Worm (Caenorhabditis elegans): Measurements from ENCODE around the gene clec-185.

clec-185 gene

ce11 chrIV:12410167-12410566 is 28.3 kb upstream of the clec-185 start, which contains the start of gene acl-13:
TSS of gene acl-13 (plus strand) at chrIV:12410467.
- TF ChIP-seq ztf-29 (GFP tag; IDR thresholded peaks at IDR 0.05): no peak
- no peak for TF ChIP-seq ztf-23 (GFP tag; IDR thresholded peaks at IDR 0.05)
- no peak for TF ChIP-seq med-1 (GFP tag; optimal IDR thresholded peaks at IDR 0.05; ENCODE audit: insufficient read depth)

ce11 chrIV:12414601-12415000 is 23.9 kb upstream of the clec-185 start:
- TF ChIP-seq ztf-29 (GFP tag; IDR thresholded peaks at IDR 0.05): no peak
- TF ChIP-seq cog-1 (tag; optimal IDR thresholded peaks at IDR 0.05): no peak
- no peak for TF ChIP-seq med-1 (GFP tag; optimal IDR thresholded peaks at IDR 0.05; ENCODE audit: insufficient read depth)

ce11 chrIV:12416629-12417404 is 21.6 kb upstream of the clec-185 start:
- TF ChIP-seq ztf-23 (GFP tag; IDR thresholded peaks at IDR 0.05) (0 out of 2 replicates have a peak, but pooled peaks have one; percentile 38), tab-1 (GFP tag; IDR thresholded peaks at IDR 0.05) (peak; percentile 52; the same call in 1 of the 2 replicates), T22C8.4 (GFP tag; IDR thresholded peaks at IDR 0.05) (peak; percentile 53; the same call in 1 of the 2 replicates), klf-2 (GFP tag; conservative IDR thresholded peaks at IDR 0.05) (no peak), ztf-29 (GFP tag; IDR thresholded peaks at IDR 0.05) (no peak), med-1 (GFP tag; optimal IDR thresholded peaks at IDR 0.05; ENCODE audit: insufficient read depth) (peak; percentile 23), flt-1 (GFP tag; IDR thresholded peaks at IDR 0.05) (peak; percentile 66), cog-1 (tag; optimal IDR thresholded peaks at IDR 0.05) (no peak), ref-1 (GFP tag; conservative IDR thresholded peaks at IDR 0.05) (0 out of 2 replicates have a peak, but pooled peaks have one; percentile 5)

DNA sequence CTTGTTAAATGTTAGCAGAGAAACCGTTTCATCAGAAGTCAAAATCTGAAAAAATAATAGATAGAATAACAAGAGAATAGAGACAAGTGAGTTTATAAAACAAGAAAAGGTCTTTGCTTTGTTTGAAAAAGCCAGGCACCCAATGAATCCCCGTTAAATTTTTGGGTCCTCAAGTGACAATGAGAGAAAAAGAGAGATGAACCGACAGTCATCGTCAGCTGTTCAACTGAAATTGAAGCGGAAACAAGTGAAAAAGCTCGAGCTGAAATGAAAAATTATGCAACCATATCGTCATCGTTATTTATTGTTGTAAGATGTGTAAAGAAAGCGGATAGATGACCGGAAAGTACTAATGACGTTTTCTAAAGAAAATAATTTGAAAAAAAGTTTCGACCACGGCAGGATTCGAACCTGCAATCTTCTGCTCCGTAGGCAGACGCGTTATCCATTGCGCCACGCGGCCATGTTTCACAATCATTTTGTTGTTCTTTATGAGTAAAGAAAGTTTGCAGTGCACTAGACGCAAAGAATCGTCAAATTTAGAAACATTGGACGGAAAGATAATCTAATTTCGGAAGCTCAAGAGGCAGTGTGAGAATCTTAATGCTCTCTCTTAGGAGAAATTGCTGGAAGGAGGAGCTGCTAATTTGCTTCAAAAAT is 20.8 kb upstream of the clec-185 start, which contains the start of gene F08G5.3:
Gene F08G5.3 (minus strand): TSS at position 51 of the 660 bp plus-strand sequence.
- peak; percentile 70 for TF ChIP-seq flt-1 (GFP tag; IDR thresholded peaks at IDR 0.05)
- TF ChIP-seq ref-1 (GFP tag; conservative IDR thresholded peaks at IDR 0.05): no peak
- TF ChIP-seq tab-1 (GFP tag; IDR thresholded peaks at IDR 0.05): peak; percentile 76; the same call in 1 of the 2 replicates

- TF ChIP-seq tab-1 (GFP tag; IDR thresholded peaks at IDR 0.05): no peak
- no peak for TF ChIP-seq klf-2 (GFP tag; conservative IDR thresholded peaks at IDR 0.05)
- no peak for TF ChIP-seq flt-1 (GFP tag; IDR thresholded peaks at IDR 0.05)
- TF ChIP-seq ref-1 (GFP tag; conservative IDR thresholded peaks at IDR 0.05): no peak
- TF ChIP-seq ztf-23 (GFP tag; IDR thresholded peaks at IDR 0.05): no peak
- no peak for TF ChIP-seq T22C8.4 (GFP tag; IDR thresholded peaks at IDR 0.05)
- TF ChIP-seq med-1 (GFP tag; optimal IDR thresholded peaks at IDR 0.05; ENCODE audit: insufficient read depth): no peak
- TF ChIP-seq cog-1 (tag; optimal IDR thresholded peaks at IDR 0.05): no peak
- TF ChIP-seq ztf-29 (GFP tag; IDR thresholded peaks at IDR 0.05): no peak
These were observed 19.2 kb upstream of the clec-185 start for ce11 chrIV:12419291-12419690.

ce11 chrIV:12420455-12420854 is 18.0 kb upstream of the clec-185 start, which contains the start of gene ugt-65:
TSS of gene ugt-65 (plus strand) at chrIV:12420683.
- no peak for TF ChIP-seq ztf-29 (GFP tag; IDR thresholded peaks at IDR 0.05)
- TF ChIP-seq tab-1 (GFP tag; IDR thresholded peaks at IDR 0.05): no peak
- TF ChIP-seq cog-1 (tag; optimal IDR thresholded peaks at IDR 0.05): no peak
- TF ChIP-seq ref-1 (GFP tag; conservative IDR thresholded peaks at IDR 0.05): no peak
- no peak for TF ChIP-seq flt-1 (GFP tag; IDR thresholded peaks at IDR 0.05)
- TF ChIP-seq T22C8.4 (GFP tag; IDR thresholded peaks at IDR 0.05): no peak

DNA sequence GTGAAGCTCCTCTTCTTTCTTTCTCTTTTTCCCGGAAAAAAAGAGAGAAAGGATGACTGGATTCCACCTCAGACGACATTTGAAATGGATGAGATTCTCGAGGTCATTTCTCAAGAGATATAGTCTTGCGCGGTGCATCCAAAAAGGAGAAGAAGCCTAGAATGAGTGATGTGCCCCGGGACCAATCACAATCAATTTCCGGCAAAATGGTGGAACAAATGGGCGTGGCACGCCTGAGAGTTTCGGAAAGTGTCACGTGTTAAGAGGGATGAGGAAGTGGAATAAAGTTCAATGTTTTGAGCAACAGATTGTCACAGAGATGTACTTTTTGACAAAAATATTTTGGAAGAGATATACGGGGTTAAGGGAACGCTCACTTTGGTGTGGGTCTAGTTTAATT is 12.9 kb upstream of the clec-185 start:
- TF ChIP-seq ztf-23 (GFP tag; IDR thresholded peaks at IDR 0.05) (no peak), med-1 (GFP tag; optimal IDR thresholded peaks at IDR 0.05; ENCODE audit: insufficient read depth) (no peak), ref-1 (GFP tag; conservative IDR thresholded peaks at IDR 0.05) (no peak), T22C8.4 (GFP tag; IDR thresholded peaks at IDR 0.05) (no peak), tab-1 (GFP tag; IDR thresholded peaks at IDR 0.05) (no peak), cog-1 (tag; optimal IDR thresholded peaks at IDR 0.05) (no peak)

- TF ChIP-seq cog-1 (tag; optimal IDR thresholded peaks at IDR 0.05) (no peak), med-1 (GFP tag; optimal IDR thresholded peaks at IDR 0.05; ENCODE audit: insufficient read depth) (no peak), ztf-29 (GFP tag; IDR thresholded peaks at IDR 0.05) (no peak), T22C8.4 (GFP tag; IDR thresholded peaks at IDR 0.05) (no peak), flt-1 (GFP tag; IDR thresholded peaks at IDR 0.05) (no peak), ref-1 (GFP tag; conservative IDR thresholded peaks at IDR 0.05) (no peak), klf-2 (GFP tag; conservative IDR thresholded peaks at IDR 0.05) (0 out of 2 replicates have a peak, but pooled peaks have one; percentile 10), tab-1 (GFP tag; IDR thresholded peaks at IDR 0.05) (0 out of 2 replicates have a peak, but pooled peaks have one; percentile 31)
These were observed 10.7 kb upstream of the clec-185 start for ce11 chrIV:12427687-12428284.

DNA sequence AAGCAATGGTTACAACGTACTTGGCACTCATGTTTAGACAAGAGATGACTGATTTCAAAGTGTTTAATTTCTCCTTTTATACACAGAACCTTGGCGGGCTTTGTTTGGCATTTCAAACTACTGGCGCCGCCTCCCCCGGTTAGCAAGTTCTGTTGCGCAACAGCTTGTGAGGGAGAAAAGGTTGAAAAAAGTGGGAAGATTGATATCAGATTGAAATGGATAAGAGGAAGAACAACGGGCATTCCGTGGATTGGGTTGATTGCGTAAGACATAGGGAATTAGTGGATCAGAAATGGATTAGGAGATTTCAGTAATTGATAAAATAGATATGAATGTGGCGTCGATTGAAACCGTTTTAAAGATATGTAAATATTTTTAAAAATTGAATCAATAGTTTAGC is 10.0 kb upstream of the clec-185 start, which contains the start of gene col-130:
Gene col-130 (minus strand): TSS at position 50 of the 400 bp plus-strand sequence.
- no peak for TF ChIP-seq flt-1 (GFP tag; IDR thresholded peaks at IDR 0.05)
- TF ChIP-seq T22C8.4 (GFP tag; IDR thresholded peaks at IDR 0.05): no peak
- TF ChIP-seq med-1 (GFP tag; optimal IDR thresholded peaks at IDR 0.05; ENCODE audit: insufficient read depth): no peak
- TF ChIP-seq cog-1 (tag; optimal IDR thresholded peaks at IDR 0.05): no peak
- no peak for TF ChIP-seq tab-1 (GFP tag; IDR thresholded peaks at IDR 0.05)
- no peak for TF ChIP-seq klf-2 (GFP tag; conservative IDR thresholded peaks at IDR 0.05)
- TF ChIP-seq ref-1 (GFP tag; conservative IDR thresholded peaks at IDR 0.05): no peak
- TF ChIP-seq ztf-29 (GFP tag; IDR thresholded peaks at IDR 0.05): no peak
- TF ChIP-seq ztf-23 (GFP tag; IDR thresholded peaks at IDR 0.05): no peak

Data from whole organism, midembryonic.